Fruit fly (Drosophila melanogaster) whole organism, embryonic: ENCODE results near the gene Fas2.

Source experiments
- CG10209 ChIP-seq: fragments of 200-800 bp; sonication (Bioruptor generic); optimal IDR thresholded peaks from 3 replicates; lab custom pipeline; 2017; ENCODE audit warnings: missing biosample characterization, mild to moderate bottlenecking, missing genetic modification characterization, missing genetic modification reagents
- CG10366 ChIP-seq: fragments of 200-800 bp; sonication (Bioruptor generic); IDR thresholded peaks from 2 replicates; pipeline ENCODE4 v1.3.6; 2022; ENCODE audit warnings: missing biosample characterization, missing genetic modification characterization
- CG12104 ChIP-seq: fragments of 200-800 bp; sonication (Bioruptor generic); optimal IDR thresholded peaks from 3 replicates; lab custom pipeline; 2016; ENCODE audit warnings: missing biosample characterization, missing genetic modification characterization
- CG14667 ChIP-seq: fragments of 200-800 bp; sonication (Bioruptor generic); IDR thresholded peaks from 2 replicates; pipeline ENCODE4 v1.3.6; 2022; ENCODE audit warnings: missing biosample characterization, missing genetic modification characterization
- CG14710 ChIP-seq: fragments of 200-800 bp; sonication (Bioruptor generic); optimal IDR thresholded peaks from 3 replicates; lab custom pipeline; 2019; ENCODE audit warnings: missing biosample characterization, mild to moderate bottlenecking, missing genetic modification characterization, moderate library complexity
- CG15514 ChIP-seq: fragments of 200-800 bp; sonication (Bioruptor generic); optimal IDR thresholded peaks from 3 replicates; lab custom pipeline; 2017; ENCODE audit warnings: missing biosample characterization, missing genetic modification characterization, mild to moderate bottlenecking, moderate library complexity, missing genetic modification reagents
- CG17359 ChIP-seq: fragments of 200-800 bp; sonication (Bioruptor generic); optimal IDR thresholded peaks from 3 replicates; lab custom pipeline; 2018; ENCODE audit warnings: missing biosample characterization, mild to moderate bottlenecking, missing genetic modification characterization, moderate library complexity
- CG17568 ChIP-seq: fragments of 200-800 bp; sonication (Bioruptor generic); optimal IDR thresholded peaks from 2 replicates; lab custom pipeline; 2018; ENCODE audit warnings: missing biosample characterization, mild to moderate bottlenecking, missing genetic modification characterization, moderate library complexity
- CG17829 ChIP-seq: fragments of 200-800 bp; optimal IDR thresholded peaks from 2 replicates; lab custom pipeline; 2019; ENCODE audit warnings: missing biosample characterization, mild to moderate bottlenecking, missing genetic modification characterization, moderate library complexity
- CG31365 ChIP-seq: fragments of 200-800 bp; sonication (Bioruptor generic); optimal IDR thresholded peaks from 2 replicates; lab custom pipeline; 2018; ENCODE audit warnings: missing biosample characterization, mild to moderate bottlenecking, missing genetic modification characterization
- CG32532 ChIP-seq: fragments of 200-800 bp; sonication (Bioruptor generic); IDR thresholded peaks from 2 replicates; pipeline ENCODE4 v1.3.6; 2022; ENCODE audit warnings: missing biosample characterization, missing genetic modification characterization
- CG32772 ChIP-seq: fragments of 200-800 bp; sonication (Bioruptor generic); IDR thresholded peaks from 2 replicates; pipeline ENCODE4 v1.3.6; 2022; ENCODE audit warnings: missing biosample characterization, missing genetic modification characterization
- CG42726 ChIP-seq: fragments of 200-800 bp; sonication (Bioruptor generic); IDR thresholded peaks from 2 replicates; pipeline ENCODE4 v1.3.6; 2022; ENCODE audit warnings: missing biosample characterization, missing genetic modification characterization; ENCODE audit not compliant: partially characterized antibody
- CG43689 ChIP-seq: fragments of 200-800 bp; sonication (Bioruptor generic); IDR thresholded peaks from 2 replicates; pipeline ENCODE4 v1.3.6; 2022; ENCODE audit warnings: missing biosample characterization, missing genetic modification characterization
- CG4404 ChIP-seq: fragments of 200-800 bp; sonication (Bioruptor generic); IDR thresholded peaks from 2 replicates; pipeline ENCODE4 v1.3.6; 2022; ENCODE audit warnings: missing biosample characterization, missing genetic modification characterization
- CG4617 ChIP-seq: fragments of 200-800 bp; sonication (Bioruptor generic); optimal IDR thresholded peaks from 3 replicates; lab custom pipeline; 2016; ENCODE audit warnings: missing biosample characterization, missing genetic modification characterization, borderline replicate concordance
- CG6272 ChIP-seq: fragments of 200-800 bp; sonication (Bioruptor generic); IDR thresholded peaks from 2 replicates; pipeline ENCODE4 v1.3.6; 2022; ENCODE audit warnings: missing biosample characterization, missing genetic modification characterization
- CG7928 ChIP-seq: fragments of 200-800 bp; sonication (Bioruptor generic); optimal IDR thresholded peaks from 2 replicates; lab custom pipeline; 2017; ENCODE audit warnings: missing biosample characterization, mild to moderate bottlenecking, missing genetic modification characterization
- CG8290 ChIP-seq, 3 experiments: fragments of 200-800 bp; sonication (Bioruptor generic); optimal IDR thresholded peaks; 2 replicates each; lab custom pipeline; 2016 to 2019; ENCODE audit warnings: missing biosample characterization in 3 of 3, missing genetic modification characterization in 3 of 3, mild to moderate bottlenecking in 2 of 3, moderate library complexity in 1 of 3
- CG9797 ChIP-seq: fragments of 200-800 bp; sonication (Bioruptor generic); optimal IDR thresholded peaks from 3 replicates; lab custom pipeline; 2018; ENCODE audit warnings: missing biosample characterization, mild to moderate bottlenecking, missing genetic modification characterization
- Dfd ChIP-seq, 2 experiments: fragments of >200 bp; optimal IDR thresholded peaks; 2 replicates each; lab custom pipeline; 2017; ENCODE audit warnings: missing biosample characterization in 2 of 2, missing genetic modification characterization in 2 of 2
- Gsc ChIP-seq: fragments of 200-800 bp; sonication (Bioruptor generic); IDR thresholded peaks from 2 replicates; pipeline ENCODE4 v1.3.6; 2022; ENCODE audit warnings: missing biosample characterization, missing genetic modification characterization
- Sin3A ChIP-seq: fragments of >200 bp; optimal IDR thresholded peaks from 2 replicates; lab custom pipeline; 2018
- Sox102F ChIP-seq: fragments of 200-800 bp; sonication (Bioruptor generic); optimal IDR thresholded peaks from 2 replicates; lab custom pipeline; 2018; ENCODE audit warnings: missing biosample characterization, mild to moderate bottlenecking, missing genetic modification characterization, moderate library complexity
- Taf1 ChIP-seq: fragments of 200-800 bp; sonication (Bioruptor generic); IDR thresholded peaks from 2 replicates; pipeline ENCODE4 v1.3.6; 2022; ENCODE audit warnings: missing biosample characterization, missing genetic modification characterization
- Vsx1 ChIP-seq: fragments of 200-800 bp; sonication (Bioruptor generic); optimal IDR thresholded peaks from 2 replicates; lab custom pipeline; 2017; ENCODE audit warnings: missing biosample characterization, mild to moderate bottlenecking, missing genetic modification characterization, missing genetic modification reagents
- Xrp1 ChIP-seq: fragments of 200-800 bp; sonication (Bioruptor generic); IDR thresholded peaks from 2 replicates; pipeline ENCODE4 v1.3.6; 2022; ENCODE audit warnings: missing biosample characterization, missing genetic modification characterization
- ac ChIP-seq: fragments of 200-800 bp; sonication (Bioruptor generic); optimal IDR thresholded peaks from 3 replicates; lab custom pipeline; 2017; ENCODE audit warnings: missing biosample characterization, mild to moderate bottlenecking, missing genetic modification characterization
- al ChIP-seq: fragments of 200-800 bp; sonication (Bioruptor generic); IDR thresholded peaks from 2 replicates; pipeline ENCODE4 v1.3.6; 2022; ENCODE audit warnings: missing biosample characterization, missing genetic modification characterization
- amos ChIP-seq: fragments of 200-800 bp; sonication (Bioruptor generic); IDR thresholded peaks from 2 replicates; pipeline ENCODE4 v1.3.6; 2022; ENCODE audit warnings: missing biosample characterization, missing genetic modification characterization; ENCODE audit not compliant: partially characterized antibody
- chn ChIP-seq: fragments of 200-800 bp; sonication (Bioruptor generic); optimal IDR thresholded peaks from 2 replicates; lab custom pipeline; 2016; ENCODE audit warnings: missing biosample characterization, missing genetic modification characterization
- ci ChIP-seq: fragments of 200-800 bp; sonication (Bioruptor generic); IDR thresholded peaks from 3 replicates; pipeline ENCODE4 v1.3.6; 2022; ENCODE audit warnings: missing biosample characterization, missing genetic modification characterization
- crp ChIP-seq, 2 experiments: fragments of 200-800 bp; sonication (Bioruptor generic); optimal IDR thresholded peaks; 2 replicates in 1 of 2; 3 replicates in 1 of 2; lab custom pipeline; 2017; ENCODE audit warnings: missing biosample characterization in 2 of 2, missing genetic modification characterization in 2 of 2, mild to moderate bottlenecking in 1 of 2, moderate library complexity in 1 of 2
- dimm ChIP-seq: fragments of 200-800 bp; sonication (Bioruptor generic); IDR thresholded peaks from 2 replicates; pipeline ENCODE4 v1.3.6; 2022; ENCODE audit warnings: missing biosample characterization, missing genetic modification characterization
- dmrt99B ChIP-seq: fragments of 200-800 bp; sonication (Bioruptor generic); optimal IDR thresholded peaks from 2 replicates; lab custom pipeline; 2018; ENCODE audit warnings: missing biosample characterization, mild to moderate bottlenecking, missing genetic modification characterization, moderate library complexity
- gsb ChIP-seq: fragments of 200-800 bp; sonication (Bioruptor generic); IDR thresholded peaks from 2 replicates; pipeline ENCODE4 v1.3.6; 2022; ENCODE audit warnings: missing biosample characterization, missing genetic modification characterization
- hbn ChIP-seq: fragments of 200-800 bp; sonication (Bioruptor generic); IDR thresholded peaks from 2 replicates; pipeline ENCODE4 v1.3.6; 2022; ENCODE audit warnings: missing biosample characterization, missing genetic modification characterization; ENCODE audit not compliant: partially characterized antibody
- lbe ChIP-seq: fragments of 200-800 bp; sonication (Bioruptor generic); optimal IDR thresholded peaks from 2 replicates; lab custom pipeline; 2016; ENCODE audit warnings: missing biosample characterization, mild to moderate bottlenecking, missing genetic modification characterization
- lmd ChIP-seq: fragments of 200-800 bp; sonication (Bioruptor generic); IDR thresholded peaks from 2 replicates; pipeline ENCODE4 v1.3.6; 2022; ENCODE audit warnings: missing biosample characterization, missing genetic modification characterization
- odd ChIP-seq: fragments of 200-800 bp; sonication (Bioruptor generic); optimal IDR thresholded peaks from 2 replicates; lab custom pipeline; 2017; ENCODE audit warnings: missing biosample characterization, mild to moderate bottlenecking, missing genetic modification characterization
- pan ChIP-seq, 4 experiments: fragments of >200 bp in 3 of 4; fragments of 200-800 bp in 1 of 4; sonication (Bioruptor generic) in 1 of 4; optimal IDR thresholded peaks in 3 of 4; IDR thresholded peaks in 1 of 4; 2 replicates each; pipeline versions ENCODE4 v1.3.6 to Lab custom; 2017 to 2022; ENCODE audit warnings: missing biosample characterization in 2 of 4, missing genetic modification characterization in 2 of 4, mixed read lengths in 1 of 4
- pzg ChIP-seq: fragments of 200-800 bp; sonication (Bioruptor generic); optimal IDR thresholded peaks from 3 replicates; lab custom pipeline; 2018; ENCODE audit warnings: missing biosample characterization, mild to moderate bottlenecking, missing genetic modification characterization, moderate library complexity
- ranshi ChIP-seq: fragments of 200-800 bp; sonication (Bioruptor generic); IDR thresholded peaks from 2 replicates; pipeline ENCODE4 v1.3.6; 2022; ENCODE audit warnings: missing biosample characterization, missing genetic modification characterization
- ro ChIP-seq: fragments of 200-800 bp; sonication (Bioruptor generic); IDR thresholded peaks from 2 replicates; pipeline ENCODE4 v1.3.6; 2022; ENCODE audit warnings: missing biosample characterization, missing genetic modification characterization
- sqz ChIP-seq: fragments of 200-800 bp; sonication (Bioruptor generic); optimal IDR thresholded peaks from 3 replicates; lab custom pipeline; 2018; ENCODE audit warnings: missing biosample characterization, mild to moderate bottlenecking, missing genetic modification characterization
- stwl ChIP-seq: fragments of 200-800 bp; sonication (Bioruptor generic); optimal IDR thresholded peaks from 3 replicates; lab custom pipeline; 2018; ENCODE audit warnings: missing biosample characterization, mild to moderate bottlenecking, missing genetic modification characterization, moderate library complexity
- vvl ChIP-seq: fragments of 200-800 bp; sonication (Bioruptor generic); IDR thresholded peaks from 2 replicates; pipeline ENCODE4 v1.3.6; 2022; ENCODE audit warnings: missing biosample characterization, missing genetic modification characterization

Gene Fas2

dm6 chrX:4150989-4151388, 54.9 kb downstream of the Fas2 start (continued):
- TF ChIP-seq Xrp1 (GFP tag; lab: Robert Waterston, UW) = peak; percentile 32; the same call in 1 of the 2 replicates
- no peak for TF ChIP-seq ranshi (GFP tag; lab: Robert Waterston, UW)
- no peak for TF ChIP-seq CG9797 (GFP tag; lab: Kevin White, UChicago)
- no peak for TF ChIP-seq pan (optimal IDR thresholded peaks at IDR 0.05; lab: Kevin White, UChicago)
- no peak for TF ChIP-seq pan (GFP tag; optimal IDR thresholded peaks at IDR 0.05 in 1 of 2, IDR thresholded peaks at IDR 0.05 in 1 of 2)
- TF ChIP-seq CG43689 (GFP tag; lab: Robert Waterston, UW) = no peak
- 0 out of 2 replicates have a peak, but pooled peaks have one; percentile 7 for TF ChIP-seq CG32532
- TF ChIP-seq Sox102F = no peak

- TF ChIP-seq ac (GFP tag; lab: Kevin White, UChicago) (no peak), Taf1 (GFP tag; lab: Robert Waterston, UW) (no peak), CG10366 (GFP tag; lab: Robert Waterston, UW) (no peak), lbe (GFP tag; lab: Kevin White, UChicago) (no peak), CG42726 (0 out of 2 replicates have a peak, but pooled peaks have one; percentile 39), al (GFP tag; lab: Robert Waterston, UW) (no peak), dimm (GFP tag; lab: Robert Waterston, UW) (no peak), CG8290 (GFP tag; optimal IDR thresholded peaks at IDR 0.05; lab: Kevin White, UChicago) (peak; percentile 99), CG8290 (tag; optimal IDR thresholded peaks at IDR 0.05; lab: Kevin White, UChicago) (peak; percentile 53 to 94), ro (GFP tag; lab: Robert Waterston, UW) (no peak), odd (GFP tag; lab: Kevin White, UChicago) (no peak), CG4404 (GFP tag; lab: Robert Waterston, UW) (no peak), CG32772 (GFP tag; lab: Robert Waterston, UW) (no peak), gsb (GFP tag; lab: Robert Waterston, UW) (no peak), CG12104 (GFP tag; lab: Kevin White, UChicago) (no peak), hbn (GFP tag; lab: Robert Waterston, UW) (no peak), CG10209 (GFP tag; lab: Kevin White, UChicago) (no peak), dmrt99B (tag; lab: Kevin White, UChicago) (no peak), CG7928 (peak; percentile 29), CG31365 (tag; lab: Kevin White, UChicago) (peak; percentile 91), sqz (GFP tag; lab: Kevin White, UChicago) (no peak), chn (GFP tag; lab: Kevin White, UChicago) (no peak), amos (GFP tag; lab: Robert Waterston, UW) (0 out of 2 replicates have a peak, but pooled peaks have one; percentile 6), CG17829 (no peak), crp (GFP tag; optimal IDR thresholded peaks at IDR 0.05; lab: Kevin White, UChicago) (no peak), Vsx1 (GFP tag; lab: Kevin White, UChicago) (no peak), ci (GFP tag; lab: Robert Waterston, UW) (no peak), CG6272 (GFP tag; lab: Robert Waterston, UW) (no peak), stwl (tag; lab: Kevin White, UChicago) (peak; percentile 96), Dfd (GFP tag; optimal IDR thresholded peaks at IDR 0.05; lab: Kevin White, UChicago) (peak in 1 of 2 experiments; percentile 82)
- TF ChIP-seq, all 482 proteins: peak for 7
These were observed 66.8 kb downstream of the Fas2 start for dm6 chrX:4139043-4139442.

dm6 chrX:4131049-4131629, 74.8 kb downstream of the Fas2 start, which contains the start of gene GlcAT-I:
Gene GlcAT-I, plus strand, starts transcription at chrX:4131211.
- TF ChIP-seq CG4617 = peak; percentile 64
- TF ChIP-seq lmd (GFP tag; lab: Robert Waterston, UW) = no peak
- peak; percentile 62 for TF ChIP-seq pzg (GFP tag; lab: Kevin White, UChicago)
- no peak for TF ChIP-seq CG17359 (tag; lab: Kevin White, UChicago)
- peak; percentile 13 for TF ChIP-seq Sin3A
- no peak for TF ChIP-seq Gsc
- TF ChIP-seq CG9797 (GFP tag; lab: Kevin White, UChicago) = peak; percentile 64
- TF ChIP-seq CG15514 (GFP tag; lab: Kevin White, UChicago) = peak; percentile 70
- no peak for TF ChIP-seq CG14667
- TF ChIP-seq vvl (GFP tag; lab: Robert Waterston, UW) = peak; percentile 24; the same call in 1 of the 2 replicates
- peak; percentile 99 for TF ChIP-seq CG14710
- no peak for TF ChIP-seq CG17568
